Fruit fly (Drosophila melanogaster) S2 (cell line): ENCODE results near the gene msd5.

ENCODE experiments used
- CG8478 ChIP-seq: fragments of >200 bp; optimal IDR thresholded peaks from 2 replicates; lab custom pipeline; 2018
- CTCF ChIP-seq, 2 experiments: fragments of >200 bp; optimal IDR thresholded peaks; 2 replicates each; lab custom pipeline; 2018

The msd5 gene

DNA sequence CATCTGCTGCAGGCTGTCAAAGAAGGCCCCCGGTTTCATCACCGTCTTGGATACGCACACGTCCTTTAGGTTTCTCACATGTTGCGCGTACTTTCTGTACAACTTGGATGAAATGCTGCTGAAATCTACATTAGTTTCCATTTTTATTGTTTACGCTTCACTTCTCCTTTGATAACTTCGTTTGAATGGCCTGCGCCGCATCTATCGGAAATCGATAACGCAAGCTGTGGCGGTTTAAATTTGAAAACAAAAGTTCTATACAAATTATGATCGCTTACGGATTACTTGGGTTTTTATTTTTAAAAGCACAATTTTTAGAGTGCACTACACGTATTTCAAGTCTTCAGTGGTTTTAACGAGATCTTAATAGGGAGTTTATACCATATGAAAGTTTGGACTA, at the start of gene msd5:
msd5 (minus strand) TSS at position 174 of the 400 bp plus-strand sequence.
- TF ChIP-seq CG8478 (no peak), CTCF (optimal IDR thresholded peaks at IDR 0.05; lab: Kevin White, UChicago) (no peak)

dm6 chr3L:1380959-1381358, 48.0 kb upstream of the msd5 start:
- TF ChIP-seq CG8478: no peak
- TF ChIP-seq CTCF (optimal IDR thresholded peaks at IDR 0.05; lab: Kevin White, UChicago): no peak

DNA sequence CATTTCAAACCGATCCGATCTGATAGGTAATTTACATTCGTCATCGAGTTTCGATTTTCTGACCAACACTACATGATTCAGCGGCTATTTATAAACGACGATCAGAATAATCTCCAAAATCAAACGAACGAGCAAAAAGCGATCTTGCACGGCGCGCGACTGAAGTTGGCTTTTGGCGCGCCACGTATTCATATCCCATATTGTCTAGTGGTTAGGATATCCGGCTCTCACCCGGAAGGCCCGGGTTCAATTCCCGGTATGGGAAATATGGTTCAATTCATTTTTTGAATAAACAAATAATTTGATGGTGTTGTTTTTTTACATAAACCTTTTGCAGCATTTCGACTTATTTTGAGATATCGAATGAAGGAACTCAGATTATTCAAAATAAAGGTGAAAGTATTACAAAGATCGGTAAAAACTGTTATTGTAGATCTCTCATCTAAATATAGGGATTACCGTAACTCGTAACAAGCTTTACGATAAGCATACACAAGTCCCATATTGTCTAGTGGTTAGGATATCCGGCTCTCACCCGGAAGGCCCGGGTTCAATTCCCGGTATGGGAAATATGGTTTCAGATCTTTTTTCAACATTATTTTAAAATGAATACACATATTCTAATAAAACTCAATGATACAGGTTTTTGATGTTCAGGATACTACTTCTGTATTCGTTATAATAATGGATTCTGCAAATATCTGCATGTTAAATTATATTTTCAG, 47.0 kb upstream of the msd5 start:
- TF ChIP-seq CG8478 (no peak), CTCF (optimal IDR thresholded peaks at IDR 0.05; lab: Kevin White, UChicago) (no peak)

DNA sequence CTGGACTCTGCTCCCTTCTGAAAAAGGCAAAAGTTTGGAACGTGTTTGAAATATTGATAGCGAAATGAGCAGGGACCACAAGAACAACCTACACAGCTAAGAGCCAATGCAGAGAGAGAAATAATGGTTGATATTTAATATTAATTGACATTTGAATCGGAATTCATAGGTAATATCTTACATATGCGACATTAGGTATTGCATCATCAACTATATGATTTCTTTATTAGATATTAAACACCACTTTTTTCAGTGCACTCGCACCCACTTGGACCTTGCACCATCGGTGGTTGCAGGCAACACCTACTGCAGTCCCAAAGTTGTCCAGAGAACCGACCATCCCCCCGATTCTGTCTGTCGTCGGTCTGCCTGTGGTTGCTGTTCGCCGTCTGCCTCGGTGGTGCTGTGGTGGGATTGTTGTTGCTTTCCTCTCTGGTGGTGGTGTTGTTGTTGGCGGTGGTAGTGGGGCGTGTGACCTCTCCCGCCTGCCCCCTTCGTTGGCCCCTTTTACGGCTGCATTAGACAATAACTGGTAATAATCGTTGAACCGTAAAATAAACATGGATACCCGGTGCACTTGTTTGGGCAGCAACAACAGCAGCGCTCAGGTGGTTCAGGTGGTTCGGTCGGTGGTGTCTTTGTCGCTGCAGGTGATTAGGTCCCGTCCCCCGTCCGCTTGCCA, 46.1 kb upstream of the msd5 start:
- TF ChIP-seq CG8478: no peak
- no peak for TF ChIP-seq CTCF (optimal IDR thresholded peaks at IDR 0.05; lab: Kevin White, UChicago)

- TF ChIP-seq CTCF (optimal IDR thresholded peaks at IDR 0.05; lab: Kevin White, UChicago): no peak
- no peak for TF ChIP-seq CG8478
Observed at dm6 chr3L:1378098-1378645, 45.2 kb upstream of the msd5 start.

DNA sequence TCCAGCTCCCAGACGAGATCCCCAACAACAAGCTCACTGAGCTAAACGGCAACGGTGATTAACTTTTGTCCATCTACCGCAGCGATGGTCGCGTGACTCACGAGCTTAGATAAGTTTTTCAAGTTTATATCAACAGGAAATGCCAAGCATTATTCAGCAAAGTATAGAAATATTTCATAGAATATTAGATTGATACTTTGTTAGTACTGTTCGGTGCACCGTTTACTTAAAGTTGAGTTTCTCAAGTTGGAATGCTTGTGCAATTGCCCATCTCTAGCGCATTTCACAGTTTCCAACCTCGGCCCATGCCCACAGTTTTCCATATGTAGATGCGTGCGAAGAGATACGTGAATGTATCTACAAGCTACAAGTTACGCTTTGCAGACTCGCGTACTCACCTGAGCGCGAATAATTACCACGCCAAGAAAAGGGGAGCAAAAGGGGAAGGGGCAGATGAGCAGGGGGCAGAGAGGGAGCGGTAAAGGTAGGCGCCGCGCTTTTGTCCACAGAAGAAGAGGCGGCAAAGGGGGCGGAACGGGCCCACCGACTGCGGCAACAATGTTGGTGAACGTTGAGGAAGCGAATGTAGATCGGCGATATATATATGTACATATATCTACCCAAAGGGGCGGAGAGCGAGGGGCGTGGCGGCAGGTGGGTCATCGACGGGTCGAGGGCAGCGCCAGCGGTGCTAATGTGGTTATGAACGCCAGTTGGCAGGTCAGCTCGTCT, 43.2 kb upstream of the msd5 start:
- TF ChIP-seq CG8478: no peak
- no peak for TF ChIP-seq CTCF (optimal IDR thresholded peaks at IDR 0.05; lab: Kevin White, UChicago)

DNA sequence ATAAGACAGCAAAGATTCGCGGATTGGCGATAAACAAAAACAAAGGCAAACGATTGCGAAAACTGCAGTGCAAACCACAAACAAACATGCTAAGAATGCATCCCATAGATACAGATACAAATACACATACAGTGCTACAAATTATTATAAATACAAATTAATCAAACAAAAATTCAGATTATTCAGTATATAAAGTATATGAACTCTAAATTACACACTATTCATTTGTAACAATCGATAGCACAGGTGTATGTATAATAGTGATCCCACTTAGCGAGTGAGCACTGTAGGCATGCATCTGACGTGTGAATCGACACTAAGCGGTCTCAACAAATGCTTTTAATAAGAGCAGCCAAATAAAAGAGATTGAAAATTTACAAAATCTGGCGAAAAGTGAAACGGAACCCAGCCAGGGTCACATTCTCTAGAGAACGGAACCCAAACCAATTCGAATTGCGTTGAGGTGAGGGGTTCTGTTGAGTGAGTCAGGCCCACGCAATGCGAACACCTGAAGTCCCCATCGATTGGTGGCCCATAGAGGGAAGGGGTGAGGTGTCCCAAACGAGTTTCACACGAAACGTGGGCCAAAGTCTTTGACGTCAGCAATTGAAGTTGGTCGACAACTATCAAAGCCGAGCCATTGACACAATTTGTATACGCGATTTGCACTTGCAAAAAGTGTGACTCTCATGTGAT, 41.6 kb upstream of the msd5 start:
- no peak for TF ChIP-seq CTCF (optimal IDR thresholded peaks at IDR 0.05; lab: Kevin White, UChicago)
- no peak for TF ChIP-seq CG8478

- TF ChIP-seq CTCF (optimal IDR thresholded peaks at IDR 0.05; lab: Kevin White, UChicago) (no peak), CG8478 (no peak)
Observed at dm6 chr3L:1370939-1371338, 38.0 kb upstream of the msd5 start.

DNA sequence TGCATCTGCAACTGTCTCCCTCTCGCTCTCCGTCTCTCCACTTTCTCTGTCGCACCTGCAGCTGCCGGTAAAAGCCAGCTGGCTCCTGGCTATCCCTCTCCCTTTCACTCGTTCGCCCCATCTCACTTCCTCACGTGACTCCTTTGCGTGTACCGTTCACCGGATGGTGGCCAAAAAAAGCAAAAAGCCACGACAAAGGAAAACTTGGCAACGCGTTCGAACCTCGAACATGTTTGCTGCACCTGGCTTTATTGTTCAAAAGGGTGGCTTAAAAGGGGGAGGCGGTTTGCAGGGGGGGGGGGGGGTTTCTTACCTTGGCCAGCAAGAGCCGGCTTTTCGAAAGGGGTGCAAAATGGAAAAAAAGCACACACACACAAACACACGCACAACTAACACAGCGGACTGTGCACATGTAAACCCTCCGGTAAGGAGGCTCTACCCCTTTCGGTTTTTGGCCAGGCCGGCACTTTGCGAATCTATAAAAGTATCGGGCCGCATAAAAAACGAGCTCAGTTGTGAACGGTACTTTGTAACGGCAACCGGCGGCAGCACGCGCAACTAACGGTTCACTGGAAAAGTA, 37.2 kb upstream of the msd5 start, which contains the start of gene ru:
ru (plus strand) TSS at position 530 of the 580 bp plus-strand sequence.
- TF ChIP-seq CG8478 (no peak), CTCF (optimal IDR thresholded peaks at IDR 0.05; lab: Kevin White, UChicago) (no peak)

- TF ChIP-seq CG8478 (no peak), CTCF (optimal IDR thresholded peaks at IDR 0.05; lab: Kevin White, UChicago) (no peak)
Observed at dm6 chr3L:1368201-1368617, 35.3 kb upstream of the msd5 start.

dm6 chr3L:1366879-1367650, 34.1 kb upstream of the msd5 start:
- TF ChIP-seq CG8478: no peak
- TF ChIP-seq CTCF (optimal IDR thresholded peaks at IDR 0.05; lab: Kevin White, UChicago): no peak

DNA sequence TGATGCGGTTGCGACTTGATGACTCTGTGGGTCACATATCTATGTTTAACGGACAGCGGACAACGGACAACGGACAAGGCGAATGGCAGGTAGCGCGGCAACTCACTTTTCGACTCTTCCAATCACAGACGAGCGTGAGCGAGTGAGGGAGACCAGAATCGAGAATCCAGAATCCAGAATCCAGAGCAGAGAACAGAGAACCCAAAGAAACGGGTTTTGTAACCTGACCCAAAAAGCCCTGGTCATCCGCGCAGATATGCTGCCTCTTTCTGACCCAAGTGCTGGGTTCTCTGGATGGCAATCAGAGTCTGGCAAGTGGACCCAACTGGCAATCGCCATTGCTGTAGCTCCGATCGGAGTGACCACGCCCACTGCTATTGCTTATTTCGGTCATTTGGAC, 31.4 kb upstream of the msd5 start:
- TF ChIP-seq CG8478: no peak
- no peak for TF ChIP-seq CTCF (optimal IDR thresholded peaks at IDR 0.05; lab: Kevin White, UChicago)

DNA sequence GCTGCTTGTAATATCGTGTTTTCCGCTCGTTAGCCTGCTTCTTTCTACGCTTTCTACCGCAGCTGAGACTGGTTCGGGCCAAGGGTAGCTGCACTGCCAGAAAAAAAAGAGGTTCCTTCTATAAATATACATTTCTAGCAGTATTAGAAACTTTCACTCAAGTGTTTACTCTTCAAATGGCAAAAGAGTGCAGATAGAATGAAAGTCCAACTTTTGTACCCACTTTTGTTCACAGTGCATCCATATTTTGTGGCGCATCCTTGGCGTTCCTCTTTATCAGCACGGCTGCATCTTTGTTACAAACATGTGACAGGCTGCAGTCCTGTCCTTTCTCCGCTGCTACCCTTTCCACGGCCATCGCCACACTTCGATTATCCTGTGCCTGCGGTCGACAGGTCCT, 25.4 kb upstream of the msd5 start:
- TF ChIP-seq CG8478: no peak
- no peak for TF ChIP-seq CTCF (optimal IDR thresholded peaks at IDR 0.05; lab: Kevin White, UChicago)

DNA sequence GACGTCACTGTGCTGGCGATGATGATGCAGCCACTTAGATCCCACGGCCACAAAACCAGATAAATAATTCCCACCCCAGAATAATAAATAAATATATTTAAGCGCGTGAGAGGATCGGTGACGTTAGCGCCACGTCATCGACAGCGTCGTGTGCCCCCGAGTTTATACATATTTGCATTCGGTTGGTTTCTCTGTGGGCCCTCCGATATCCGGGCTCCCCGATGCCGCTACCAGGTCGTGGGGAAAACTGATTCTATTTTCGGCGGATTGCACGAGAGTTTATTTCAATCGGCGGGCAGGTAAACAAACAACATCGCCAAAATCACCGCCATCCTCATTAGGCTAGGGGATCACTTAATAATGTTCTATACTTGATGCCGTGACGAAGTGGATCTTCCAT, 21.3 kb upstream of the msd5 start:
- TF ChIP-seq CTCF (optimal IDR thresholded peaks at IDR 0.05; lab: Kevin White, UChicago) (no peak), CG8478 (no peak)
